Fruit fly (Drosophila melanogaster): ENCODE results near the gene CG9393.

CG9393 gene

DNA sequence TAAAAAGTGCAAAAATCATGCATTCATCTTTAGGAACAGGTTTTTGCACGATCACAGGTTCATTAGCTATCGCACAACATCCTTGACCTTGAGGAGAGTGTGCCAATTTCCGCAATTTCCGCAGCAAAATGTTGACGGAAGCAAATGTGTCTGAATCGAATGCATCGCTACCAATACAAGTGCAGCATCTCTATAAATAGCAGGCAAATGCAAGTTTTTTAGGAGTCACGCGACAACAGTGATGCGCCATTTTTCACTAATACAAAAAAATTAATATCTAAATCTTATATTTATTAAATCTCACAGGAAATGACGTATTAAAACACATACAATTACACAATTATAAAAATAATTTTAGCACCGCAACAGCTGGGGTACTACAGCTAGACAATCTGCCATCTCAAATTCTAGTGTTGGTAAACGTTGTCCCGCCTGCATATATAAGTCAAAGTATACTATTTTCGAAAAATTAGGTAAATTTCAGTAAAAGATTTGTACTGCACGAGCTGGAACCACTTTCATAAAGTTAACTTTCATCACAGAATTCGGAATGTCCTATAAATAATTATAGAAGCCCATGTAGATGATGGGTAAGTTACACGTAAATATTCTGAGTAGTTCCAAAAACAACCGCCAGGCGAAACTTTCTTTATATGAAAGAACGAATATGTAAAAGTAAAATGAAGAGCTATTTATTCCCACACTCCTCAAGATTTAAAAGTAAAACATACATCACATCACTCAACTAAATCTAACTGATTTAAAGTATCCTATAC is 10.5 kb upstream of the CG9393 start, which contains the start of gene CG9399:
Gene CG9399 (minus strand): TSS at position 400 of the 776 bp plus-strand sequence.
- TF ChIP-seq usp (GFP tag; optimal IDR thresholded peaks at IDR 0.05) (no peak), sage (GFP tag; optimal IDR thresholded peaks at IDR 0.05) (peak; percentile 89), woc (GFP tag; optimal IDR thresholded peaks at IDR 0.05) (peak; percentile 88), Jra (GFP tag; optimal IDR thresholded peaks at IDR 0.05) (peak; percentile 95), Mio (GFP tag; optimal IDR thresholded peaks at IDR 0.05) (peak; percentile 83), rgr (GFP tag; optimal IDR thresholded peaks at IDR 0.05) (peak; percentile 98), dmrt93B (GFP tag; optimal IDR thresholded peaks at IDR 0.05) (peak; percentile 95), brk (GFP tag; optimal IDR thresholded peaks at IDR 0.05) (peak; percentile 95), tai (GFP tag; optimal IDR thresholded peaks at IDR 0.05) (no peak), CG9705 (GFP tag; optimal IDR thresholded peaks at IDR 0.05) (peak; percentile 88), h (GFP tag; optimal IDR thresholded peaks at IDR 0.05) (peak; percentile 97), sv (GFP tag; optimal IDR thresholded peaks at IDR 0.05) (peak; percentile 98), dsf (GFP tag; optimal IDR thresholded peaks at IDR 0.05; ENCODE audit: borderline replicate concordance) (peak; percentile 94), ey (GFP tag; optimal IDR thresholded peaks at IDR 0.05) (peak; percentile 95), psq (GFP tag; optimal IDR thresholded peaks at IDR 0.05) (peak; percentile 94), HLH106 (tag; optimal IDR thresholded peaks at IDR 0.05) (peak; percentile 97), br (GFP tag; optimal IDR thresholded peaks at IDR 0.05) (peak; percentile 96), Sp1 (GFP tag; optimal IDR thresholded peaks at IDR 0.05) (peak; percentile 96), Abd-B (GFP tag; optimal IDR thresholded peaks at IDR 0.05) (no peak), GATAd (GFP tag; optimal IDR thresholded peaks at IDR 0.05) (peak; percentile 92), Rel (GFP tag; optimal IDR thresholded peaks at IDR 0.05) (peak; percentile 77), Rel (tag; optimal IDR thresholded peaks at IDR 0.05) (peak; percentile 74), fru (GFP tag; optimal IDR thresholded peaks at IDR 0.05) (peak; percentile 94), Hr83 (GFP tag; optimal IDR thresholded peaks at IDR 0.05; ENCODE audit: poor library complexity, severe bottlenecking) (peak; percentile 87), Myc (optimal IDR thresholded peaks at IDR 0.05) (peak; percentile 97), foxo (GFP tag; optimal IDR thresholded peaks at IDR 0.05) (peak in 1 of 2 experiments; percentile 98), pan (optimal IDR thresholded peaks at IDR 0.05) (no peak), OdsH (GFP tag; optimal IDR thresholded peaks at IDR 0.05) (peak; percentile 96), Hnf4 (GFP tag; optimal IDR thresholded peaks at IDR 0.05) (peak; percentile 97), Dfd (GFP tag; optimal IDR thresholded peaks at IDR 0.05) (no peak), CG32264 (GFP tag; optimal IDR thresholded peaks at IDR 0.05) (peak; percentile 86), N (GFP tag; optimal IDR thresholded peaks at IDR 0.05) (no peak), Dif (GFP tag; optimal IDR thresholded peaks at IDR 0.05; ENCODE audit: partially characterized antibody) (no peak), jim (GFP tag; optimal IDR thresholded peaks at IDR 0.05) (peak; percentile 52)

DNA sequence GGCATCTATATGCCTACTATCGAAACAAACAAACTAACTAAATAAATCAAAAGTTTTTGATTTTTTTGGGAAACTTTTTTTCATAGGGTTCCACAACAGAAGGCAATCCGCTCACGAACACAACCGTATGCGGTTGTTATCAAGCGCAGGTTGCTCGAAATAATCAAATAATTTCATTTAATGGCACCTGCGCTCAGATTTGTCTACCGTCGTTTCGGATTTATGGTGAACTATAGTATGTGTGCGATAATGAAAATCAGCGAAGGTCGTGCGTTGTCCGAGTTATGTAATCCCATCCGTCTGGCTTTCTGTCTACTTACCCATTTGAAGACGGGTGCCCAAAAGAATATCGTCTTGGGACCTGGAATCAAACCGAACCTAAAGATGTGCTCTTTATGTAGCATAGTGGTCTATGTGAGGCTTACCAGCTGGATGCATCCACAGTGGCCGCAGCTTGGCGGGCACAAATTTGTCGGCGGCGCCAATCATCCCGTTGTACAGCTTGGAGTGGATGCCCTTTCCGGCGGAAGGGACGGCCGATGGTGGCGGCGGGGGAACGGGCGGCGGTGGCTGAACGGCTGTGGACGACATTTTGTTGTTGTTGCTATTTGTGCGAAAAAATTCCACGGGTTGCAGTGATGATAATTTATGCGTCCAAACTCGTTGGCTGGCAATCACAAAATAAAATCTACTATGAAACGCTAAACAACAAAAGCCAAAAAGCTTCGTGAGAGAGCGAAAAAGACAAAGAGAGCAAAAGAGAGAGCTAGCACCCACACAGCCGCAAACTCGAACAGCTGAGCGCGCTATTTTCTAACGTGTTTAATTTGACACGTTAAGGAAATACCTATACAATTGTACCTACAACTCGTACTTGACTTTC is 9.7 kb upstream of the CG9393 start:
- TF ChIP-seq Hr83 (GFP tag; optimal IDR thresholded peaks at IDR 0.05; ENCODE audit: poor library complexity, severe bottlenecking) (no peak), sage (GFP tag; optimal IDR thresholded peaks at IDR 0.05) (no peak), Dif (GFP tag; optimal IDR thresholded peaks at IDR 0.05; ENCODE audit: partially characterized antibody) (peak; percentile 63)

DNA sequence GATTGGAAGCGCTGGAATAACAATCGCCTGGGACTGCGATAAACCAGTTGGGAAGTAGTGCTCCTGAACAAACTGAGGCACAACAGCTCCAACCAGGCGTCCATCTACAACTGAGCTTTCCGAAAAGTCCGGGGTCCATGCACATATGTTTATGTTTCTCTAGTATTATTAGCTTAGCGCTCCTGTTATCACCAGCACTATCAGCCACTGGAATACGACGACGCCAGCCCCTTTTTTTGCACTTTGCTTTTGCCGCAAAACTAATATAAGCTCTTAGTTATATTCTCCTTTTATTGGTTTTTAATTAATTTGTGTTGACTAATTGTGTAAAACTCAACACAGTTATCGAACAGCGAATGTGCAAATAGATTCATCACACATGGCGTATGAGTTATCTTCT is 8.1 kb upstream of the CG9393 start, which contains the start of gene CG9396:
Gene CG9396 (minus strand): TSS at position 101 of the 400 bp plus-strand sequence.
- TF ChIP-seq OdsH (GFP tag; optimal IDR thresholded peaks at IDR 0.05) (no peak), GATAd (GFP tag; optimal IDR thresholded peaks at IDR 0.05) (no peak), fru (GFP tag; optimal IDR thresholded peaks at IDR 0.05) (no peak), sage (GFP tag; optimal IDR thresholded peaks at IDR 0.05) (no peak), Abd-B (GFP tag; optimal IDR thresholded peaks at IDR 0.05) (no peak), Rel (GFP tag; optimal IDR thresholded peaks at IDR 0.05) (no peak), Rel (tag; optimal IDR thresholded peaks at IDR 0.05) (no peak), woc (GFP tag; optimal IDR thresholded peaks at IDR 0.05) (no peak), Dfd (GFP tag; optimal IDR thresholded peaks at IDR 0.05) (no peak), Myc (optimal IDR thresholded peaks at IDR 0.05) (no peak), br (GFP tag; optimal IDR thresholded peaks at IDR 0.05) (no peak)
